Fruit fly (Drosophila melanogaster) whole organism, wandering third instar larva: Measurements from ENCODE around the gene Gs1l.

Source experiments
- Abd-B ChIP-seq: fragments of >200 bp; optimal IDR thresholded peaks from 2 replicates; lab custom pipeline; 2017; ENCODE audit warnings: missing biosample characterization, missing genetic modification characterization
- CG32264 ChIP-seq: fragments of 200-800 bp; sonication (Bioruptor generic); optimal IDR thresholded peaks from 2 replicates; lab custom pipeline; 2016; ENCODE audit warnings: missing biosample characterization, missing genetic modification characterization
- CG9705 ChIP-seq: fragments of 200-800 bp; sonication (Bioruptor generic); optimal IDR thresholded peaks from 2 replicates; lab custom pipeline; 2018; ENCODE audit warnings: missing biosample characterization, mild to moderate bottlenecking, missing genetic modification characterization
- CrebA ChIP-seq: fragments of 200-800 bp; sonication (Bioruptor generic); optimal IDR thresholded peaks from 2 replicates; lab custom pipeline; 2016; ENCODE audit warnings: missing biosample characterization, mild to moderate bottlenecking, missing genetic modification characterization, borderline replicate concordance
- Dif ChIP-seq: fragments of 200-275, 200-300 bp; sonication (Bioruptor generic); optimal IDR thresholded peaks from 2 replicates; lab custom pipeline; 2018; ENCODE audit warnings: missing biosample characterization, missing genetic modification characterization; ENCODE audit not compliant: partially characterized antibody
- HLH106 ChIP-seq: fragments of 200-800 bp; optimal IDR thresholded peaks from 3 replicates; lab custom pipeline; 2019; ENCODE audit warnings: missing biosample characterization, mild to moderate bottlenecking, missing genetic modification characterization, moderate library complexity
- Hnf4 ChIP-seq: fragments of 200-800 bp; sonication (Bioruptor generic); optimal IDR thresholded peaks from 2 replicates; lab custom pipeline; 2016; ENCODE audit warnings: missing biosample characterization, mild to moderate bottlenecking, missing genetic modification characterization
- Jra ChIP-seq: sonication (Bioruptor generic); optimal IDR thresholded peaks from 2 replicates; lab custom pipeline; 2016; ENCODE audit warnings: missing biosample characterization, missing genetic modification characterization
- Mio ChIP-seq: sonication (Bioruptor generic); optimal IDR thresholded peaks from 2 replicates; lab custom pipeline; 2016; ENCODE audit warnings: missing biosample characterization, missing genetic modification characterization
- Myc ChIP-seq: fragments of >200 bp; optimal IDR thresholded peaks from 2 replicates; lab custom pipeline; 2017
- N ChIP-seq: fragments of >200 bp; optimal IDR thresholded peaks from 2 replicates; lab custom pipeline; 2018; ENCODE audit warnings: missing biosample characterization, missing external identifiers, missing genetic modification characterization
- OdsH ChIP-seq: fragments of 200-800 bp; sonication (Bioruptor generic); optimal IDR thresholded peaks from 2 replicates; lab custom pipeline; 2016; ENCODE audit warnings: missing biosample characterization, mild to moderate bottlenecking, missing genetic modification characterization
- Rel ChIP-seq, 2 experiments: fragments of 200-800 bp; sonication (Bioruptor generic) in 1 of 2; optimal IDR thresholded peaks; 2 replicates in 1 of 2; 3 replicates in 1 of 2; lab custom pipeline; 2016 to 2019; ENCODE audit warnings: mild to moderate bottlenecking in 2 of 2, missing biosample characterization in 2 of 2, missing genetic modification characterization in 2 of 2, moderate library complexity in 1 of 2
- Sp1 ChIP-seq: fragments of 200-800 bp; sonication (Bioruptor generic); optimal IDR thresholded peaks from 3 replicates; lab custom pipeline; 2019; ENCODE audit warnings: missing biosample characterization, mild to moderate bottlenecking, missing genetic modification characterization, moderate library complexity
- Vsx2 ChIP-seq: fragments of 200-300, 225-300 bp; sonication (Bioruptor generic); optimal IDR thresholded peaks from 2 replicates; lab custom pipeline; 2018; ENCODE audit warnings: missing biosample characterization, missing genetic modification characterization; ENCODE audit not compliant: partially characterized antibody
- br ChIP-seq: fragments of 200-800 bp; sonication (Bioruptor generic); optimal IDR thresholded peaks from 2 replicates; lab custom pipeline; 2016; ENCODE audit warnings: missing biosample characterization, missing genetic modification characterization
- brk ChIP-seq: fragments of 200-800 bp; sonication (Bioruptor generic); optimal IDR thresholded peaks from 2 replicates; lab custom pipeline; 2016; ENCODE audit warnings: missing biosample characterization, mild to moderate bottlenecking, missing genetic modification characterization
- dl ChIP-seq, 2 experiments: fragments of 175-275, 200-275 bp in 1 of 2; fragments of 200-275 bp in 1 of 2; sonication (Bioruptor generic); optimal IDR thresholded peaks; lab custom pipeline; 2018; ENCODE audit warnings: mild to moderate bottlenecking in 2 of 2, missing biosample characterization in 2 of 2, missing genetic modification characterization in 2 of 2, moderate library complexity in 2 of 2; ENCODE audit not compliant: partially characterized antibody in 2 of 2, insufficient read depth in 1 of 2
- dmrt93B ChIP-seq: fragments of 200-800 bp; sonication (Bioruptor generic); optimal IDR thresholded peaks from 2 replicates; lab custom pipeline; 2018; ENCODE audit warnings: missing biosample characterization, mild to moderate bottlenecking, missing genetic modification characterization
- dsf ChIP-seq: sonication (Bioruptor generic); optimal IDR thresholded peaks from 2 replicates; lab custom pipeline; 2016; ENCODE audit warnings: missing biosample characterization, missing genetic modification characterization, borderline replicate concordance
- ey ChIP-seq: fragments of 200-800 bp; sonication (Bioruptor generic); optimal IDR thresholded peaks from 2 replicates; lab custom pipeline; 2016; ENCODE audit warnings: missing biosample characterization, missing genetic modification characterization
- foxo ChIP-seq, 2 experiments: fragments of 200-800 bp; sonication (Bioruptor generic); optimal IDR thresholded peaks; 2 replicates in 1 of 2; 3 replicates in 1 of 2; lab custom pipeline; 2016 to 2017; ENCODE audit warnings: missing biosample characterization in 2 of 2, missing genetic modification characterization in 2 of 2
- fru ChIP-seq: fragments of 200-800 bp; sonication (Bioruptor generic); optimal IDR thresholded peaks from 3 replicates; lab custom pipeline; 2016; ENCODE audit warnings: missing biosample characterization, mild to moderate bottlenecking, missing genetic modification characterization
- h ChIP-seq: fragments of 200-800 bp; sonication (Bioruptor generic); optimal IDR thresholded peaks from 3 replicates; lab custom pipeline; 2016; ENCODE audit warnings: missing biosample characterization, mild to moderate bottlenecking, missing genetic modification characterization
- jim ChIP-seq: fragments of 175-275, 200-325 bp; sonication (Bioruptor generic); optimal IDR thresholded peaks from 2 replicates; lab custom pipeline; 2016; ENCODE audit warnings: missing biosample characterization, mild to moderate bottlenecking, missing genetic modification characterization
- lola ChIP-seq: fragments of >200 bp; optimal IDR thresholded peaks from 2 replicates; lab custom pipeline; 2017; ENCODE audit warnings: missing biosample characterization, missing genetic modification characterization
- pan ChIP-seq: fragments of >200 bp; optimal IDR thresholded peaks from 2 replicates; lab custom pipeline; 2017
- psq ChIP-seq: fragments of 200-800 bp; sonication (Bioruptor generic); optimal IDR thresholded peaks from 3 replicates; lab custom pipeline; 2017; ENCODE audit warnings: missing biosample characterization, mild to moderate bottlenecking, missing genetic modification characterization, moderate library complexity
- sage ChIP-seq: fragments of 200-800 bp; sonication (Bioruptor generic); optimal IDR thresholded peaks from 2 replicates; lab custom pipeline; 2016; ENCODE audit warnings: missing biosample characterization, mild to moderate bottlenecking, missing genetic modification characterization
- sv ChIP-seq: fragments of 200-800 bp; sonication (Bioruptor generic); optimal IDR thresholded peaks from 3 replicates; lab custom pipeline; 2016; ENCODE audit warnings: missing biosample characterization, missing genetic modification characterization
- tai ChIP-seq: sonication (Bioruptor generic); optimal IDR thresholded peaks from 2 replicates; lab custom pipeline; 2016; ENCODE audit warnings: missing biosample characterization, missing genetic modification characterization
- usp ChIP-seq: fragments of >200 bp; optimal IDR thresholded peaks from 2 replicates; lab custom pipeline; 2017; ENCODE audit warnings: missing biosample characterization, missing genetic modification characterization
- woc ChIP-seq: sonication (Bioruptor generic); optimal IDR thresholded peaks from 2 replicates; lab custom pipeline; 2016; ENCODE audit warnings: missing biosample characterization, mild to moderate bottlenecking, missing genetic modification characterization

Gs1l gene

DNA sequence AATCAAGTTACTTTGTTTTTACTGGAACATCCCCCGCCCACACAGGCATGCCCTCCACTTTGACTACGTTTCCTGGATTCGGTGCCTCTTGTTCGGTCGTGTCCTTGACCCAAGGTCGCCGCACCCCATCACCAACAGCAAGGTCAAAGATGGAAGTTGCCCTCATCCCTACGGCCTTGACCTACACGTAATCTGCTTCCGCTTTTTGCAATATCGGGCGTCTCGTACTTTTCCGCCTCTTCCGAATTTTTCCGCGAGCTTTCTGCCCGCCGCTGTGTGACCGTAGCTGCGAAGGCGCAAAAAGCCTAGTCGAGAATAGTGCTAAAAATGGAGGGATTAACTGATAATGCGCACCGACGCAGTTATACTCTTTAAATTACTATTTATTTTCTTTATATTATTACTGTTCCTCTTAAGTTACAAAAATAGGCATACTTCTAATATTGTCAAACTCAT lies at the start of gene Gs1l:
Gene Gs1l (minus strand): TSS at position 269 of the 456 bp plus-strand sequence.
- TF ChIP-seq pan (no peak), CG32264 (no peak), ey (no peak), woc (peak; percentile 56), sage (GFP tag; lab: Kevin White, UChicago) (no peak), dmrt93B (GFP tag; lab: Kevin White, UChicago) (no peak), foxo (GFP tag; optimal IDR thresholded peaks at IDR 0.05; lab: Kevin White, UChicago) (no peak), Sp1 (GFP tag; lab: Kevin White, UChicago) (peak; percentile 25), Rel (GFP tag; optimal IDR thresholded peaks at IDR 0.05; lab: Kevin White, UChicago) (no peak), Rel (tag; optimal IDR thresholded peaks at IDR 0.05; lab: Kevin White, UChicago) (peak; percentile 26), CrebA (no peak), usp (GFP tag; lab: Kevin White, UChicago) (no peak), HLH106 (tag; lab: Kevin White, UChicago) (no peak), lola (GFP tag; lab: Kevin White, UChicago) (no peak), dl (GFP tag; optimal IDR thresholded peaks at IDR 0.05; lab: Kevin White, UChicago; ENCODE audit: insufficient read depth in 1 of 2, partially characterized antibody in 2 of 2) (no peak), Abd-B (GFP tag; lab: Kevin White, UChicago) (no peak)

DNA sequence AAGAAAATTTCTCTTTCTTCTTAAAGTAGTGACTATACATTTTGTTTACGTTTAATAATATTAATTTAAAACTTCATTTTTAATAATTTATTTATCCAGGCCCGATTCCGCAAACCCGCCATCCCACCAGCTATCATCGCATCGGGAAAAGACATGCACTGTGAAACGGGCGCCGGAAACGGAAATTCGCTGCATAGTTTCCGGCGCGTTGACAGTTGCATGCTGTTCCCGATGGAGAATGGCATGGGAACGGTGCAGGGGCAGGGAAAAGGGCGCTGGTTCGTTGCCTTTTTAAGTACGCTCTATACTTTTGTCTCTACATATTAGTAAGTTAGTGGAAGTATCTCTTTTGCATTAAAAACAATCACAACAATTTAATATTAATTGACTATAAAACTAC lies 21.4 kb upstream of the Gs1l start:
- TF ChIP-seq brk (GFP tag; lab: Kevin White, UChicago) (no peak), Jra (GFP tag; lab: Kevin White, UChicago) (no peak), dl (GFP tag; optimal IDR thresholded peaks at IDR 0.05; lab: Kevin White, UChicago; ENCODE audit: insufficient read depth in 1 of 2, partially characterized antibody in 2 of 2) (no peak), dmrt93B (GFP tag; lab: Kevin White, UChicago) (no peak), Mio (GFP tag; lab: Kevin White, UChicago) (no peak), tai (no peak), pan (no peak), Myc (lab: Kevin White, UChicago) (no peak), fru (GFP tag; lab: Kevin White, UChicago) (no peak), CG9705 (GFP tag; lab: Kevin White, UChicago) (no peak), usp (GFP tag; lab: Kevin White, UChicago) (no peak), OdsH (GFP tag; lab: Kevin White, UChicago) (no peak), Sp1 (GFP tag; lab: Kevin White, UChicago) (no peak), Rel (GFP tag; optimal IDR thresholded peaks at IDR 0.05; lab: Kevin White, UChicago) (no peak), Rel (tag; optimal IDR thresholded peaks at IDR 0.05; lab: Kevin White, UChicago) (no peak), Hnf4 (GFP tag; lab: Kevin White, UChicago) (no peak), Vsx2 (GFP tag; lab: Kevin White, UChicago) (no peak), psq (no peak)

DNA sequence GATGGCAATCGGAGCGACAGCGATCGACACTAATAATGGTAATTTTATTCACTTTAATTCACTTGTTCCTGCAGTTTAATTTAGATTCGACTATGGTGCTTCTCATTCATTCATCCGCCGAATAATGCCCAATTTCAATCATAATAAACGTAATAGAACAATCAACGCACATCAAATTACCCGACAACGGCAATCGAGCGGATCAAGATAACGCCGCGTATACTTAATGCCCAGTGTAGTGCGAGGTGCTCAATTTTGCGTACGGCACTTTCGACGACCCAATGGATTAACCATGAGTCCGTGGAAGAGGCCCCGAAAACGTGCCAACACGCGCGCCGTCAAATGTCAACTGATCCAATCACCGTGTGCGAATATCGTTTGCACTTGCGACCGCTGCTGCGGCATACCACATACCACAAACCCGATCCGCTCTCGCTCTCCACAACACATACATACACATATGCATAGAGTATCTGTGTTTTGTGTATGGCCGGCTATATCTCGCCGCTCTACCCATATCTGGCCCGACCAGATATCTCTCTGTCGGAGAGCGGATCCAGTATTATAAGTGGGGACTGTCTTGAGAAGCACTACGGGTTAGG lies 20.2 kb upstream of the Gs1l start, which contains the start of gene ine:
Gene ine (minus strand): TSS at position 351 of the 602 bp plus-strand sequence.
- TF ChIP-seq h (GFP tag; lab: Kevin White, UChicago) (peak; percentile 52), Abd-B (GFP tag; lab: Kevin White, UChicago) (no peak), CrebA (no peak), Dif (peak; percentile 28)

DNA sequence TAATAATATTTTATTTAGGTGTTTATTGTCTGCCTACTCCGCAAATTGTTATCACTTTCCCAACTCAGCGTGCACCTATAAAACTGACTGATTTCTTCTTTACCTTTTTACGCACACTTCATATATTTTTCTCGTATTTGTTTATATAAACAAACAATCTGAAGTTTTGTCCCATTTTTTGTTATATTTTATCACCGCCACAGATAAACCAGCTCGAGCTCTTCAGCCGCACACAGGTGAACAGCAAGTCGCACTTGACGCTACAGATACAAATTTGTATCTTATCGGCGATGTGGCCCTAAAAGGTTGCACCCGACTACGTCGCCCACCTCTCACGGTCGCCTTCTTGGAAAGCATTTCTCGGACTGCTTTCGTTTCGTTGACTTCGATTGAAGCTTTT lies 18.8 kb upstream of the Gs1l start:
- TF ChIP-seq CrebA = no peak
- no peak for TF ChIP-seq dsf (GFP tag; lab: Kevin White, UChicago)
- no peak for TF ChIP-seq br (GFP tag; lab: Kevin White, UChicago)
- TF ChIP-seq h (GFP tag; lab: Kevin White, UChicago) = peak; percentile 22
- TF ChIP-seq fru (GFP tag; lab: Kevin White, UChicago) = peak; percentile 23
- TF ChIP-seq, all 38 proteins: peak for 2

DNA sequence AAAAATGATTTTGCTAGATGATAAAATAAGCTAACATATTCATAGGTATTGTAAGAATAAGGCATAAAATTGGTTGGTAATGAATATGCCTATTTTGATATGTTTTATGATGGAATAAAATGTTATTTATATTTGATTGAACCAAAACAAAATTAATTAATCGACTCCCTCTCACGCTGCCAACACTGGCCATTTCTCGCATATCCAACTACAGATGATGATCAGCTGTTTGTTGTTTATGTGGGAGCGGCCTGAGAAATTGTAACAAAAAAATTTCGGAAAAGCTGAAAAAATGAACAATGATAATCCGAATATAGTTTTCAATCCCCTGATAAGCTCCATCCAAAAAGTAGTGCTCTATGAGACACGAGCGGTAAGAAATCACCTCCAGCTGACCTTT lies 8.3 kb upstream of the Gs1l start, which contains the start of gene FIG4:
Gene FIG4 (plus strand): TSS at position 229 of the 400 bp plus-strand sequence.
- TF ChIP-seq lola (GFP tag; lab: Kevin White, UChicago) = no peak
- TF ChIP-seq tai = no peak
- TF ChIP-seq Dif = no peak
- TF ChIP-seq woc = peak; percentile 74
- no peak for TF ChIP-seq N (GFP tag; lab: Kevin White, UChicago)
- TF ChIP-seq sv (GFP tag; lab: Kevin White, UChicago) = no peak
- no peak for TF ChIP-seq jim (GFP tag; lab: Kevin White, UChicago)
- peak; percentile 18 for TF ChIP-seq Myc (lab: Kevin White, UChicago)
- TF ChIP-seq Rel (GFP tag; optimal IDR thresholded peaks at IDR 0.05; lab: Kevin White, UChicago) = no peak
- no peak for TF ChIP-seq Rel (tag; optimal IDR thresholded peaks at IDR 0.05; lab: Kevin White, UChicago)
- no peak for TF ChIP-seq dl (GFP tag; optimal IDR thresholded peaks at IDR 0.05; lab: Kevin White, UChicago; ENCODE audit: insufficient read depth in 1 of 2, partially characterized antibody in 2 of 2)
- TF ChIP-seq Jra (GFP tag; lab: Kevin White, UChicago) = no peak
- no peak for TF ChIP-seq Vsx2 (GFP tag; lab: Kevin White, UChicago)
- TF ChIP-seq, all 38 proteins: peak for 2
